Fruit fly (Drosophila melanogaster) whole organism, adult: ENCODE measurements around the gene otu.

Experiments
- CG11617 ChIP-seq: fragments of 200-800 bp; sonication (Bioruptor generic); optimal IDR thresholded peaks from 2 replicates; lab custom pipeline; 2017; ENCODE audit warnings: mild to moderate bottlenecking, missing biosample characterization, missing genetic modification reagents, missing genetic modification characterization
- CG12768 ChIP-seq: fragments of 200-800 bp; sonication (Bioruptor generic); optimal IDR thresholded peaks from 2 replicates; lab custom pipeline; 2017; ENCODE audit warnings: missing biosample characterization, missing genetic modification characterization, mild to moderate bottlenecking, moderate library complexity, missing genetic modification reagents
- CG14711 ChIP-seq: fragments of 200-800 bp; sonication (Bioruptor generic); optimal IDR thresholded peaks from 2 replicates; lab custom pipeline; 2018; ENCODE audit warnings: missing biosample characterization, mild to moderate bottlenecking, missing genetic modification characterization, moderate library complexity
- CG1620 ChIP-seq: fragments of 200-800 bp; sonication (Bioruptor generic); optimal IDR thresholded peaks from 2 replicates; lab custom pipeline; 2016; ENCODE audit warnings: missing biosample characterization, missing genetic modification characterization
- CG33017 ChIP-seq: fragments of 200-800 bp; sonication (Bioruptor generic); optimal IDR thresholded peaks from 2 replicates; lab custom pipeline; 2018; ENCODE audit warnings: missing biosample characterization, mild to moderate bottlenecking, missing genetic modification characterization, moderate library complexity
- CG5204 ChIP-seq: fragments of 200-800 bp; sonication (Bioruptor generic); optimal IDR thresholded peaks from 2 replicates; lab custom pipeline; 2016; ENCODE audit warnings: missing biosample characterization, missing genetic modification characterization
- CG7045 ChIP-seq: fragments of 200-800 bp; sonication (Bioruptor generic); optimal IDR thresholded peaks from 2 replicates; lab custom pipeline; 2017; ENCODE audit warnings: missing biosample characterization, mild to moderate bottlenecking, missing genetic modification characterization
- CG7101 ChIP-seq: fragments of 200-800 bp; sonication (Bioruptor generic); optimal IDR thresholded peaks from 2 replicates; lab custom pipeline; 2018; ENCODE audit warnings: missing biosample characterization, mild to moderate bottlenecking, missing genetic modification characterization, moderate library complexity
- Clk ChIP-seq: fragments of 200-800 bp; sonication (Bioruptor generic); optimal IDR thresholded peaks from 2 replicates; lab custom pipeline; 2017; ENCODE audit warnings: missing biosample characterization, missing genetic modification characterization
- Crg-1 ChIP-seq: fragments of 200-800 bp; sonication (Bioruptor generic); optimal IDR thresholded peaks from 2 replicates; lab custom pipeline; 2016; ENCODE audit warnings: missing biosample characterization, missing genetic modification characterization
- Hr96 ChIP-seq: fragments of 200-800 bp; sonication (Bioruptor generic); optimal IDR thresholded peaks from 2 replicates; lab custom pipeline; 2016; ENCODE audit warnings: missing biosample characterization, missing genetic modification characterization
- Mnt ChIP-seq: fragments of 200-800 bp; sonication (Bioruptor generic); optimal IDR thresholded peaks from 2 replicates; lab custom pipeline; 2016; ENCODE audit warnings: missing biosample characterization, mild to moderate bottlenecking, missing genetic modification characterization
- bab1 ChIP-seq: fragments of 200-800 bp; sonication (Bioruptor generic); optimal IDR thresholded peaks from 3 replicates; lab custom pipeline; 2019; ENCODE audit warnings: missing biosample characterization, mild to moderate bottlenecking, missing genetic modification characterization, moderate library complexity
- cic ChIP-seq: fragments of 200-800 bp; sonication (Bioruptor generic); optimal IDR thresholded peaks from 2 replicates; lab custom pipeline; 2017; ENCODE audit warnings: missing biosample characterization, mild to moderate bottlenecking, missing genetic modification characterization, moderate library complexity
- cnc ChIP-seq, 2 experiments: fragments of >200 bp; optimal IDR thresholded peaks; 2 replicates each; lab custom pipeline; 2017
- kay ChIP-seq: fragments of 200-800 bp; sonication (Bioruptor generic); peaks from one replicate; lab custom pipeline; 2016; ENCODE audit warnings: missing biosample characterization, missing genetic modification characterization, borderline replicate concordance
- ovo ChIP-seq: fragments of 200-800 bp; sonication (Bioruptor generic); optimal IDR thresholded peaks from 2 replicates; lab custom pipeline; 2016; ENCODE audit warnings: missing biosample characterization, missing genetic modification characterization
- pad ChIP-seq: fragments of 200-800 bp; sonication (Bioruptor generic); optimal IDR thresholded peaks from 3 replicates; lab custom pipeline; 2017; ENCODE audit warnings: missing biosample characterization, missing genetic modification characterization, mild to moderate bottlenecking, moderate library complexity, missing genetic modification reagents
- tj ChIP-seq: fragments of 200-800 bp; sonication (Bioruptor generic); optimal IDR thresholded peaks from 3 replicates; lab custom pipeline; 2017; ENCODE audit warnings: missing biosample characterization, mild to moderate bottlenecking, missing genetic modification characterization, moderate library complexity
- toe ChIP-seq: fragments of 200-800 bp; sonication (Bioruptor generic); optimal IDR thresholded peaks from 2 replicates; lab custom pipeline; 2016; ENCODE audit warnings: missing biosample characterization, missing genetic modification characterization

The otu gene

DNA sequence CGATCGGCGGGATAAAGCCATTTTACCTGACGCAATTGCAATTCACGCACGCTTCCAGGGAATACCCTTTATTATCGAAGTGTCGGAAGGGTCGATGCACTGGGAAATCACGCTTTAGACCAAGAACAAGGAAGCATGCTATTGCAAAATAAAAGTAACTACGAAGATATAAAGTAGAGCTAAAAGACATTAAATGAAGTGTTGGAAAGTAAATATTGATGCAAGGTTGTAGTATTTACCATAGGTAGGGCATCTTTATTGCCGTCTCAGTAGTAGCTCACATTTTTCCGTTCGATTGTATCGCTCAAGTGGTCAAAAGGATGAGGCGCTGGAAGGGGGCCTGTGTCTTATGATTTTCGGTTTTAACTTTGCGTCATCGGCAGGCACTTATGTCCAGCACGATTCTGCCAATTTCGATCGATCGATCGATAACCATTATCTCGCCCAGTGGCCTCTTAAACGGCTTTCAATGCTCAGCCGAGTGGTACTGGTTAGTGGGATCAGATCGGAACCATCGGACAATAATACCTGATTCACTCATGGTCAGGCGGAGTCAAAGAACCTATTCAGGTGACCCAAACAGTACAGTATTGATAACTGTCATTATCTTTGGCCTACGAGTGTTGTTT, 8.4 kb upstream of the otu start:
- TF ChIP-seq ovo (GFP tag; lab: Kevin White, UChicago) = no peak
- TF ChIP-seq Hr96 = no peak
- TF ChIP-seq CG7101 = peak; percentile 1
- no peak for TF ChIP-seq kay (GFP tag; lab: Kevin White, UChicago)

DNA sequence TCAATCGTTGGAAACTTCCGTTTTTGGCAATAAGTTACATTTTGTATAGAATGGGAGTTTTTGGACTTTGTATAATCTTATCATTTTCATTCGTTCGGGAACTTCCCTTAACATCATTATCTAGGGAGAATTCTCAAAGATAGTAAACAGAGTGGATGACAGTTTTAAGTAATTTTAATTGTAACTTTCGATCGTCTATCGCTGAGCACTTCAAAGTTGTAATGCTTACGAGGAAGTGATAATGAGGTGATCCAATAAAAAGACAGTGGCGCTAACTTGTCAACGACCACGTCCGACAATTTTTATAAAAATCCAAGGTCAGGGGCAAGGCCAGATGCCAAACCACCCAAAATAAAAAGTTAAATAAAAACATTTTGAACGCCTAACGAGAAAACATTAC, 7.0 kb upstream of the otu start:
- TF ChIP-seq cic (GFP tag; lab: Kevin White, UChicago) = peak; percentile 4
- no peak for TF ChIP-seq tj (GFP tag; lab: Kevin White, UChicago)
- TF ChIP-seq CG33017 (tag; lab: Kevin White, UChicago) = no peak

DNA sequence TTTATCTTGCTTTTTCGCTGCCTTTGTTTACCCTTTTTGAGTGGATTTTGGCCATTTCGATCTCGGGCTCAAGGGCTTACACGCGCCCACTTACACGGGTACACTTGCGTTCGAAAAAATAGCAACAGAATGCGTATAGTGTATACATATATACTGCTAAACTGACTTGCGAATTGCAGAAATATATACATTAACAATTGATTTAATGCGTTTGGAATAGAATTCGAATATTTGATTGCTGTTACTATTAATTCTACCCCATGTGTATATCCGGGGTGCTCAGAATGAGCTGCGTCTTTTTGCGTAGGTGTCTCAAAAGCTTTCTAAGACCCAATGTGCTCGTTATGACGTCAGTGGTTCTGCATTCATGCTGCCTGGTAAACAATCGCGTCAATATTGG, 4.1 kb upstream of the otu start:
- TF ChIP-seq ovo (GFP tag; lab: Kevin White, UChicago) = peak; percentile 21
- no peak for TF ChIP-seq kay (GFP tag; lab: Kevin White, UChicago)
- TF ChIP-seq bab1 (GFP tag; lab: Kevin White, UChicago) = peak; percentile 60
- no peak for TF ChIP-seq CG33017 (tag; lab: Kevin White, UChicago)
- peak; percentile 12 for TF ChIP-seq CG7101
- TF ChIP-seq CG12768 (GFP tag; lab: Kevin White, UChicago) = no peak
- TF ChIP-seq CG7045 (GFP tag; lab: Kevin White, UChicago) = no peak

DNA sequence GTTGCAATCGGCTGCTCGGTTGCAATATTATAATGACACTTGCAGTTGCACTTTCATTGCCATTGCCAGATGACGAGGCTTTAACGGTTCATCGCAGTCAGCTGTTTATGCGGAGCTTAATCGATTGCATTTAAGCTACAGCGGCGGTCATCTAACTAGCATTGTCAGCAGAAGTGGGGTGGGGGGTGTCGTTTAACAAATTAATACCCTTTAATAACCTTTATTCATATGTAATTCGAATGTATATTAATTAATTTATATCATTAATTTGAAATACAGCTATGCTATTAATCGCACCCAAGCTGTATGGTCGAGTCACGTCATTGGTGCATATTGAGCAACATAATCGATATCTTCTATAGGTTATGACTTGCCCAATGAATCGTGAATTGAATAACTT, 3.5 kb upstream of the otu start:
- no peak for TF ChIP-seq kay (GFP tag; lab: Kevin White, UChicago)
- TF ChIP-seq Hr96 = no peak
- no peak for TF ChIP-seq ovo (GFP tag; lab: Kevin White, UChicago)
- TF ChIP-seq CG5204 (GFP tag; lab: Kevin White, UChicago) = no peak
- TF ChIP-seq CG1620 (GFP tag; lab: Kevin White, UChicago) = peak; percentile 58
- no peak for TF ChIP-seq cnc (optimal IDR thresholded peaks at IDR 0.05; lab: Kevin White, UChicago)
- TF ChIP-seq CG12768 (GFP tag; lab: Kevin White, UChicago) = no peak
- peak; percentile 36 for TF ChIP-seq CG11617
- peak; percentile 22 for TF ChIP-seq CG33017 (tag; lab: Kevin White, UChicago)
- peak; percentile 82 for TF ChIP-seq CG14711 (tag; lab: Kevin White, UChicago)
- no peak for TF ChIP-seq Mnt (GFP tag; lab: Kevin White, UChicago)
- TF ChIP-seq Clk (GFP tag; lab: Kevin White, UChicago) = no peak
- no peak for TF ChIP-seq toe (GFP tag; lab: Kevin White, UChicago)
- TF ChIP-seq tj (GFP tag; lab: Kevin White, UChicago) = peak; percentile 47
- TF ChIP-seq CG7101 = peak; percentile 80
- peak; percentile 58 for TF ChIP-seq pad (GFP tag; lab: Kevin White, UChicago)
- no peak for TF ChIP-seq cic (GFP tag; lab: Kevin White, UChicago)
- TF ChIP-seq bab1 (GFP tag; lab: Kevin White, UChicago) = peak; percentile 99
- TF ChIP-seq CG7045 (GFP tag; lab: Kevin White, UChicago) = peak; percentile 67
- peak; percentile 68 for TF ChIP-seq Crg-1 (GFP tag; lab: Kevin White, UChicago)

DNA sequence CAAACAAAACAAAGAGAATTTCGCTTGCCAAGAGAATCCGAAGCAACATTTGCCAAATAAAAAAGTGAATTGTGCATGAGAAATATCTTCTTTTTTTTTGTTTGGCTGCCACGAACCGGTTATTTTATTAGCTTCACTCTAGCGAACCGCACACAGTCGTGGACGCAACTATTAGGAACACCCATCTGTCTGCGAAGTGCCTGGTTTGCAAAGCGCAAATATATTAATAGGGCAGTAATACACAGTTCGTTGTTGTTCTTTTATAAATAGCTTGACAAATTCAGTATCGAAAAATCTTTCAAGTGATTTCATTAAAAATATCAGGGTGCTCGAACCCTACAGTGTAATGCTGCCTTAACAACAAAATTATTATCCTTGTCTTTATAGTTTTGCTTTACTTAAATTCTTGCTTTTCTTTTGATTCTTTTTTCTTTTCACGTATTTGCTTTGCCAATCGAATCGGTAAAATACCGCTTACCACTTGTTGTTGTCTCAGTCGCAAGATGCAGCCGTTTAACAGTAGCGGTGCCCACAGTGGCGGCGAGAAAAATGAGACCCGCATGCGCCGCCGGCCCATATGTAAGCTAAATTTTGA, 2.2 kb upstream of the otu start:
- TF ChIP-seq toe (GFP tag; lab: Kevin White, UChicago) = no peak
- TF ChIP-seq CG1620 (GFP tag; lab: Kevin White, UChicago) = peak; percentile 31
- peak; percentile 95 for TF ChIP-seq bab1 (GFP tag; lab: Kevin White, UChicago)

DNA sequence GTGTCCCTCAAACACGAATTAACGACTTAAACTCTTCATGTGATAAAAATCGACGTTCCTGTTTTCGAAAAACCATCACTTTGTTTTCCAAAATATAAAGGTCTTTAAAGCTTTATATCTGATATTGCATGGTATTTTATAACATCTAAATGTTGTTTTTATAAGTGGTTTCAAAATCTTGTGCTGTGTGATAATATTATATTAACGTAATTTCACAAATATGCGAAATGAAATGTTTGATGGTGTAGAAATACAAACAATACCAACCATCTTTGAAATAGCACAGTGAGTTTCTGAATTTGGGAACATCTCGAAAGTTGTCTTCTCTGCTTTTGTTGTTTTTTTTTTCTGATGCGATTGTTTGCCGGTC, 1.6 kb upstream of the otu start:
- TF ChIP-seq toe (GFP tag; lab: Kevin White, UChicago) (no peak), Mnt (GFP tag; lab: Kevin White, UChicago) (no peak), Hr96 (no peak), CG12768 (GFP tag; lab: Kevin White, UChicago) (no peak), CG5204 (GFP tag; lab: Kevin White, UChicago) (no peak), kay (GFP tag; lab: Kevin White, UChicago) (no peak), CG7101 (no peak), Crg-1 (GFP tag; lab: Kevin White, UChicago) (no peak), Clk (GFP tag; lab: Kevin White, UChicago) (no peak), tj (GFP tag; lab: Kevin White, UChicago) (no peak), cic (GFP tag; lab: Kevin White, UChicago) (no peak), cnc (optimal IDR thresholded peaks at IDR 0.05; lab: Kevin White, UChicago) (no peak), bab1 (GFP tag; lab: Kevin White, UChicago) (no peak), CG14711 (tag; lab: Kevin White, UChicago) (no peak), CG33017 (tag; lab: Kevin White, UChicago) (no peak)
